Worm (Caenorhabditis elegans) whole organism, midembryonic: ENCODE measurements around the gene fbxa-63.

ENCODE experiments used
- T22C8.4 ChIP-seq: fragments of 200-800 bp; sonication (Bioruptor generic); IDR thresholded peaks from 2 replicates; pipeline ENCODE4 v1.3.6; 2022; ENCODE audit warnings: missing genetic modification characterization, missing compliant biosample characterization
- flt-1 ChIP-seq: fragments of 200-800 bp; sonication (Bioruptor generic); IDR thresholded peaks from 2 replicates; pipeline ENCODE4 v1.3.6; 2022; ENCODE audit warnings: missing genetic modification characterization, missing compliant biosample characterization
- klf-2 ChIP-seq: fragments of 200-800 bp; sonication (Bioruptor generic); conservative IDR thresholded peaks from 2 replicates; pipeline ENCODE4 v1.3.6; 2022; ENCODE audit warnings: missing genetic modification reagents, missing genetic modification characterization, missing compliant biosample characterization
- med-1 ChIP-seq: sonication (generic microtip); optimal IDR thresholded peaks from 2 replicates; lab custom pipeline; 2017; ENCODE audit warnings: missing genetic modification characterization, mild to moderate bottlenecking, missing compliant biosample characterization, antibody characterized with exemption, missing genetic modification reagents; ENCODE audit not compliant: insufficient read depth
- tab-1 ChIP-seq: fragments of 200-800 bp; sonication (Bioruptor generic); IDR thresholded peaks from 2 replicates; pipeline ENCODE4 v1.3.6; 2022; ENCODE audit warnings: missing genetic modification characterization, missing compliant biosample characterization
- ztf-23 ChIP-seq: fragments of 200-800 bp; sonication (Bioruptor generic); IDR thresholded peaks from 2 replicates; pipeline ENCODE4 v1.3.6; 2022; ENCODE audit warnings: missing genetic modification reagents, missing genetic modification characterization, missing compliant biosample characterization

DNA sequence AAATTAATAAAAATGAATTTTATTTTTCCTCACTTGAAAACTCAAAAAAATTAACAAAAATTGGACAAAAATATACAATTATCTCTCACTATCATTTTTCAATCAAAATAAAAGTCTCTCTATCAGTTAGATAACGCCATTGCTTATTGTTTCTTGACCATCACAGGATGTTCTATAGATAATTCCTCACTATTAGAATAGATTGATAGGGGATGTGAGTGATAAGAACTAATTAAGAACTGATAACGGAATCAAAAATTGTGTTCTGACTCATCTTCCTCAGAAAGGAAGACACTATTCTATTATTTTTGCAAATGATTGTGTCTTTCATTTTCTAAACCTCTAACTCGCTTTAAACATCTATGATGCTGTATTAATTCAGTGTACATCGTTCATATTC lies 45.8 kb downstream of the fbxa-63 start:
- no peak for TF ChIP-seq flt-1 (GFP tag; lab: Robert Waterston, UW)
- no peak for TF ChIP-seq tab-1 (GFP tag; lab: Robert Waterston, UW)
- TF ChIP-seq med-1: no peak
- no peak for TF ChIP-seq klf-2 (GFP tag; lab: Robert Waterston, UW)
- no peak for TF ChIP-seq ztf-23 (GFP tag; lab: Robert Waterston, UW)
- TF ChIP-seq T22C8.4 (GFP tag; lab: Robert Waterston, UW): no peak
